Worm (Caenorhabditis elegans) whole organism, L3 larva: ENCODE results near the gene nhr-268.

ENCODE experiments used
- aly-2 ChIP-seq: fragments of 150-350 bp; optimal IDR thresholded peaks from 2 replicates; lab custom pipeline; 2014; ENCODE audit warnings: missing biosample characterization, missing genetic modification characterization
- ceh-16 ChIP-seq: sonication (generic microtip); optimal IDR thresholded peaks from 2 replicates; lab custom pipeline; 2017; ENCODE audit warnings: missing biosample characterization, missing genetic modification characterization
- lin-15B ChIP-seq: fragments of 150-350 bp; optimal IDR thresholded peaks from 2 replicates; lab custom pipeline; 2014; ENCODE audit warnings: missing biosample characterization, missing genetic modification characterization
- lin-39 ChIP-seq: fragments of 150-350 bp; optimal IDR thresholded peaks from 2 replicates; lab custom pipeline; 2018; ENCODE audit warnings: missing biosample characterization, missing genetic modification reagents, missing genetic modification characterization
- nhr-28 ChIP-seq: fragments of 150-350 bp; optimal IDR thresholded peaks from 2 replicates; lab custom pipeline; 2014; ENCODE audit warnings: missing biosample characterization, missing genetic modification characterization
- zag-1 ChIP-seq: fragments of 150-350 bp; optimal IDR thresholded peaks from 2 replicates; lab custom pipeline; 2014; ENCODE audit warnings: missing biosample characterization, missing genetic modification characterization

DNA sequence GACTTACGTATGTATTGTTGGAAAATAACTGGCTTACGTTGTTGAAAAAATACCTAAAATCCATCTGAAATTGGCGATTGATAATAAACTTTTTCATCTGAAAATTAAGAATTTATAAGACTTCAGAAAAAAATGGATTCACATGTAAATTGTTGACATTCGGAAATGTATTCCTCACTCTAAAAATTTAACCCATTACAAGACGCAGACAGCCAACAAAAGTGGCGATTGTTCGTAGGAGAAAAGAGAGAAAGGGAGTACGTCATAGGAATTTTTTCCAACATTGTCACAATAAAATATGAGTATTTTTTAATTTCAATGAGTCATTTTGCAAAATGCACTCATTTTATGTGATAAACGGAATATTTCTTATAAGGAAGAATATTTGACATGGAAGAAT, 28.5 kb downstream of the nhr-268 start, which contains the start of gene Y6E2A.5:
- no peak for TF ChIP-seq lin-39 (tag; lab: Kevin White, UChicago)
- TF ChIP-seq aly-2 (tag; lab: Kevin White, UChicago), result no peak
- no peak for TF ChIP-seq lin-15B (tag; lab: Kevin White, UChicago)
- TF ChIP-seq zag-1 (tag; lab: Kevin White, UChicago), result no peak
- TF ChIP-seq nhr-28, result no peak
- TF ChIP-seq ceh-16 (tag; lab: Kevin White, UChicago), result no peak
